Worm (Caenorhabditis elegans) whole organism, L4 larva: ENCODE measurements around the gene T25C12.3.

Experiments used
- D1046.2 ChIP-seq: fragments of 200-800 bp; sonication (Bioruptor generic); IDR thresholded peaks from 2 replicates; pipeline ENCODE4 v1.3.6; 2022; ENCODE audit warnings: missing genetic modification characterization, missing compliant biosample characterization
- F10B5.3 ChIP-seq: sonication (generic microtip); optimal IDR thresholded peaks from 2 replicates; lab custom pipeline; 2016; ENCODE audit warnings: mild to moderate bottlenecking, missing genetic modification characterization, missing compliant biosample characterization
- F49E8.2 ChIP-seq: sonication (generic microtip); optimal IDR thresholded peaks from 2 replicates; lab custom pipeline; 2016; ENCODE audit warnings: missing compliant biosample characterization, mild to moderate bottlenecking, missing genetic modification characterization, borderline replicate concordance
- R02D3.7 ChIP-seq: fragments of 150-350 bp; sonication (generic microtip); optimal IDR thresholded peaks from 3 replicates; lab custom pipeline; 2014; ENCODE audit warnings: missing biosample characterization, missing genetic modification characterization
- T26A8.4 ChIP-seq: fragments of 200-800 bp; sonication (Bioruptor generic); IDR thresholded peaks from 2 replicates; pipeline ENCODE4 v1.3.6; 2022; ENCODE audit warnings: missing genetic modification characterization, missing compliant biosample characterization
- Y48G9A.11 ChIP-seq: fragments of 200-800 bp; sonication (Bioruptor generic); IDR thresholded peaks from 2 replicates; pipeline ENCODE4 v1.3.6; 2022; ENCODE audit warnings: missing genetic modification reagents, missing genetic modification characterization, missing compliant biosample characterization
- ZK337.2 ChIP-seq: fragments of 200-800 bp; sonication (Bioruptor generic); IDR thresholded peaks from 2 replicates; pipeline ENCODE4 v1.3.6; 2022; ENCODE audit warnings: missing genetic modification reagents, missing genetic modification characterization, missing compliant biosample characterization
- ZK546.5 ChIP-seq, 2 experiments: sonication (generic microtip); optimal IDR thresholded peaks; 2 replicates each; lab custom pipeline; 2017; ENCODE audit warnings: missing biosample characterization in 2 of 2, missing genetic modification characterization in 2 of 2
- aha-1 ChIP-seq: fragments of 150-350 bp; peaks from one replicate; lab custom pipeline; 2014; ENCODE audit warnings: missing biosample characterization, missing genetic modification characterization
- aly-2 ChIP-seq: sonication (generic microtip); optimal IDR thresholded peaks from 2 replicates; lab custom pipeline; 2018; ENCODE audit warnings: missing biosample characterization, missing genetic modification characterization
- ceh-28 ChIP-seq: fragments of 150-350 bp; optimal IDR thresholded peaks from 2 replicates; lab custom pipeline; 2014; ENCODE audit warnings: missing biosample characterization, missing genetic modification reagents, missing genetic modification characterization
- ceh-32 ChIP-seq: sonication (generic microtip); optimal IDR thresholded peaks from 2 replicates; lab custom pipeline; 2016; ENCODE audit warnings: mild to moderate bottlenecking, missing genetic modification characterization, missing compliant biosample characterization; ENCODE audit not compliant: poor library complexity
- ces-1 ChIP-seq: fragments of 150-350 bp; sonication (generic microtip); optimal IDR thresholded peaks from 4 replicates; lab custom pipeline; 2014; ENCODE audit warnings: missing biosample characterization, missing genetic modification reagents, missing genetic modification characterization
- cey-2 ChIP-seq: sonication (generic microtip); optimal IDR thresholded peaks from 3 replicates; lab custom pipeline; 2017; ENCODE audit warnings: missing genetic modification characterization, mild to moderate bottlenecking, missing compliant biosample characterization, antibody characterized with exemption, borderline replicate concordance; ENCODE audit not compliant: insufficient read depth
- daf-12 ChIP-seq: fragments of 150-350 bp; optimal IDR thresholded peaks from 2 replicates; lab custom pipeline; 2014; ENCODE audit warnings: missing biosample characterization, missing genetic modification reagents, missing genetic modification characterization
- dmd-6 ChIP-seq: fragments of 200-800 bp; sonication (Bioruptor generic); IDR thresholded peaks from 2 replicates; pipeline ENCODE4 v1.3.6; 2022; ENCODE audit warnings: missing genetic modification reagents, missing genetic modification characterization, missing compliant biosample characterization
- duxl-1 ChIP-seq: sonication (generic microtip); optimal IDR thresholded peaks from 2 replicates; lab custom pipeline; 2016; ENCODE audit warnings: mild to moderate bottlenecking, missing genetic modification characterization, moderate library complexity, missing compliant biosample characterization; ENCODE audit not compliant: poor library complexity
- dve-1 ChIP-seq: sonication (generic microtip); optimal IDR thresholded peaks from 2 replicates; lab custom pipeline; 2017; ENCODE audit warnings: antibody characterized with exemption, mild to moderate bottlenecking, missing genetic modification characterization, missing compliant biosample characterization; ENCODE audit not compliant: insufficient read depth
- fkh-10 ChIP-seq: fragments of 150-350 bp; optimal IDR thresholded peaks from 2 replicates; lab custom pipeline; 2014; ENCODE audit warnings: missing biosample characterization, missing genetic modification reagents, missing genetic modification characterization
- fos-1 ChIP-seq: fragments of 150-350 bp; optimal IDR thresholded peaks from 2 replicates; lab custom pipeline; 2014; ENCODE audit warnings: missing biosample characterization, missing genetic modification characterization
- gei-8 ChIP-seq: fragments of 200-800 bp; sonication (Bioruptor generic); optimal IDR thresholded peaks from 2 replicates; lab custom pipeline; 2018; ENCODE audit warnings: mild to moderate bottlenecking, missing genetic modification characterization, missing compliant biosample characterization
- hif-1 ChIP-seq, 2 experiments: sonication (generic microtip); optimal IDR thresholded peaks; 2 replicates each; lab custom pipeline; 2016 to 2017; ENCODE audit warnings: missing compliant biosample characterization in 2 of 2, missing genetic modification characterization in 2 of 2, missing genetic modification reagents in 2 of 2, missing genotype in 2 of 2, mild to moderate bottlenecking in 1 of 2
- hlh-30 ChIP-seq: sonication (generic microtip); optimal IDR thresholded peaks from 2 replicates; lab custom pipeline; 2017; ENCODE audit warnings: antibody characterized with exemption, mild to moderate bottlenecking, missing genetic modification characterization, missing compliant biosample characterization; ENCODE audit not compliant: insufficient read depth
- hmg-1.1 ChIP-seq: fragments of 200-800 bp; sonication (Bioruptor generic); IDR thresholded peaks from 2 replicates; pipeline ENCODE4 v1.3.6; 2022; ENCODE audit warnings: missing genetic modification reagents, missing genetic modification characterization, missing compliant biosample characterization
- jun-1 ChIP-seq: fragments of 150-350 bp; optimal IDR thresholded peaks from 2 replicates; lab custom pipeline; 2014; ENCODE audit warnings: missing biosample characterization, missing genetic modification reagents, missing genetic modification characterization
- lim-7 ChIP-seq: fragments of 200-800 bp; sonication (Bioruptor generic); IDR thresholded peaks from 2 replicates; pipeline ENCODE4 v1.3.6; 2022; ENCODE audit warnings: missing genetic modification characterization, missing compliant biosample characterization
- lin-1 ChIP-seq: fragments of 200-800 bp; sonication (Bioruptor generic); IDR thresholded peaks from 2 replicates; pipeline ENCODE4 v1.3.6; 2022; ENCODE audit warnings: missing genetic modification reagents, missing genetic modification characterization, missing compliant biosample characterization
- lsy-2 ChIP-seq, 2 experiments: fragments of 150-350 bp in 1 of 2; sonication (generic microtip) in 1 of 2; optimal IDR thresholded peaks; 2 replicates each; lab custom pipeline; 2014 to 2017; ENCODE audit warnings: missing biosample characterization in 2 of 2, missing genetic modification characterization in 2 of 2
- madf-5 ChIP-seq, 2 experiments: fragments of 200-800 bp; sonication (Bioruptor generic); IDR thresholded peaks; 2 replicates each; pipeline ENCODE4 v1.3.6; 2022; ENCODE audit warnings: missing compliant biosample characterization in 2 of 2, missing genetic modification characterization in 2 of 2
- madf-9 ChIP-seq: fragments of 200-800 bp; sonication (Bioruptor generic); conservative IDR thresholded peaks from 2 replicates; pipeline ENCODE4 v1.3.6; 2022; ENCODE audit warnings: missing genetic modification reagents, missing genetic modification characterization, missing compliant biosample characterization
- mep-1 ChIP-seq: fragments of 150-350 bp; sonication (generic microtip); optimal IDR thresholded peaks from 3 replicates; lab custom pipeline; 2014; ENCODE audit warnings: missing biosample characterization, missing genetic modification characterization
- mxl-3 ChIP-seq: fragments of 200-800 bp; sonication (Bioruptor generic); optimal IDR thresholded peaks from 2 replicates; lab custom pipeline; 2018; ENCODE audit warnings: mild to moderate bottlenecking, missing genetic modification characterization, missing compliant biosample characterization
- nhr-102 ChIP-seq: sonication (generic microtip); optimal IDR thresholded peaks from 2 replicates; lab custom pipeline; 2016; ENCODE audit warnings: mild to moderate bottlenecking, missing genetic modification characterization, moderate library complexity, missing compliant biosample characterization
- nhr-11 ChIP-seq: fragments of 150-350 bp; optimal IDR thresholded peaks from 2 replicates; lab custom pipeline; 2014; ENCODE audit warnings: missing biosample characterization, missing genetic modification characterization
- nhr-41 ChIP-seq: fragments of 200-800 bp; sonication (Bioruptor generic); IDR thresholded peaks from 2 replicates; pipeline ENCODE4 v1.3.6; 2022; ENCODE audit warnings: missing genetic modification reagents, missing genetic modification characterization, missing compliant biosample characterization
- nhr-76 ChIP-seq: fragments of 150-350 bp; optimal IDR thresholded peaks from 2 replicates; lab custom pipeline; 2014; ENCODE audit warnings: missing biosample characterization, missing genetic modification characterization
- nhr-77 ChIP-seq: fragments of 150-350 bp; optimal IDR thresholded peaks from 2 replicates; lab custom pipeline; 2014; ENCODE audit warnings: missing biosample characterization, missing genetic modification characterization
- pha-4 ChIP-seq, 2 experiments: fragments of 150-350 bp in 1 of 2; fragments of 200-800 bp in 1 of 2; sonication (Bioruptor generic) in 1 of 2; IDR thresholded peaks in 1 of 2; optimal IDR thresholded peaks in 1 of 2; 2 replicates each; pipeline versions ENCODE4 v1.3.6 to Lab custom; 2014 to 2022; ENCODE audit warnings: missing genetic modification characterization in 2 of 2, missing genetic modification reagents in 2 of 2, missing biosample characterization in 1 of 2, missing compliant biosample characterization in 1 of 2
- php-3 ChIP-seq: fragments of 200-800 bp; sonication (Bioruptor generic); IDR thresholded peaks from 2 replicates; pipeline ENCODE4 v1.3.6; 2022; ENCODE audit warnings: missing genetic modification reagents, missing genetic modification characterization, missing compliant biosample characterization
- pqm-1 ChIP-seq: sonication (generic microtip); optimal IDR thresholded peaks from 2 replicates; lab custom pipeline; 2017; ENCODE audit warnings: missing biosample characterization, missing genetic modification characterization
- saeg-2 ChIP-seq: fragments of 200-800 bp; sonication (Bioruptor generic); IDR thresholded peaks from 2 replicates; pipeline ENCODE4 v1.3.6; 2022; ENCODE audit warnings: missing genetic modification reagents, missing genetic modification characterization, missing compliant biosample characterization
- sdz-12 ChIP-seq: fragments of 200-800 bp; sonication (Bioruptor generic); optimal IDR thresholded peaks from 2 replicates; lab custom pipeline; 2018; ENCODE audit warnings: mild to moderate bottlenecking, missing genetic modification characterization, missing compliant biosample characterization
- snpc-1.2 ChIP-seq: fragments of 200-800 bp; sonication (Bioruptor generic); IDR thresholded peaks from 2 replicates; pipeline ENCODE4 v1.3.6; 2022; ENCODE audit warnings: missing genetic modification reagents, missing genetic modification characterization, missing compliant biosample characterization
- vab-7 ChIP-seq: fragments of 200-800 bp; sonication (Bioruptor generic); IDR thresholded peaks from 2 replicates; pipeline ENCODE4 v1.3.6; 2022; ENCODE audit warnings: missing genetic modification reagents, missing genetic modification characterization, missing compliant biosample characterization
- zag-1 ChIP-seq: fragments of 150-350 bp; optimal IDR thresholded peaks from 2 replicates; lab custom pipeline; 2014; ENCODE audit warnings: missing biosample characterization, missing genetic modification characterization
- zfp-2 ChIP-seq: sonication (generic microtip); optimal IDR thresholded peaks from 2 replicates; lab custom pipeline; 2016; ENCODE audit warnings: mild to moderate bottlenecking, missing genetic modification characterization, missing compliant biosample characterization
- zip-2 ChIP-seq: fragments of 150-350 bp; optimal IDR thresholded peaks from 2 replicates; lab custom pipeline; 2014; ENCODE audit warnings: missing biosample characterization, missing genetic modification characterization

T25C12.3 gene

ce11 chrX:11471893-11472292 lies 27.9 kb downstream of the T25C12.3 start (continued):
- no peak for TF ChIP-seq zfp-2 (tag; lab: Kevin White, UChicago)
- no peak for TF ChIP-seq daf-12 (tag; lab: Kevin White, UChicago)
- TF ChIP-seq duxl-1, result no peak
- peak; percentile 76; the same call in 1 of the 2 replicates for TF ChIP-seq madf-9
- no peak for TF ChIP-seq F10B5.3 (tag; lab: Kevin White, UChicago)
- no peak for TF ChIP-seq sdz-12
- TF ChIP-seq D1046.2 (GFP tag; lab: Robert Waterston, UW), result no peak
- no peak; the same call in 1 of the 2 replicates for TF ChIP-seq vab-7 (GFP tag; lab: Robert Waterston, UW)
- no peak for TF ChIP-seq zip-2 (tag; lab: Kevin White, UChicago)
- no peak for TF ChIP-seq jun-1
- no peak for TF ChIP-seq fos-1
- TF ChIP-seq nhr-41, result no peak
- TF ChIP-seq madf-5 (GFP tag; IDR thresholded peaks at IDR 0.05; lab: Robert Waterston, UW), result 0 out of 4 replicates have a peak, but pooled peaks of 1 of the 2 experiments have one; percentile 54
- TF ChIP-seq snpc-1.2 (GFP tag; lab: Robert Waterston, UW), result peak; percentile 45; the same call in 1 of the 2 replicates
- no peak for TF ChIP-seq F49E8.2
- TF ChIP-seq lin-1 (GFP tag; lab: Robert Waterston, UW), result 0 out of 2 replicates have a peak, but pooled peaks have one; percentile 48
- no peak for TF ChIP-seq ces-1
- peak; percentile 56 for TF ChIP-seq fkh-10 (GFP tag; lab: Kevin White, UChicago)
- TF ChIP-seq lim-7 (GFP tag; lab: Robert Waterston, UW), result no peak
- no peak for TF ChIP-seq ZK337.2
- peak; percentile 74; the same call in 1 of the 2 replicates for TF ChIP-seq hmg-1.1 (GFP tag; lab: Robert Waterston, UW)
- TF ChIP-seq pha-4 (GFP tag; IDR thresholded peaks at IDR 0.05; lab: Robert Waterston, UW), result 0 out of 2 replicates have a peak, but pooled peaks have one; percentile 44
- TF ChIP-seq pha-4 (tag; optimal IDR thresholded peaks at IDR 0.05; lab: Kevin White, UChicago), result no peak

DNA sequence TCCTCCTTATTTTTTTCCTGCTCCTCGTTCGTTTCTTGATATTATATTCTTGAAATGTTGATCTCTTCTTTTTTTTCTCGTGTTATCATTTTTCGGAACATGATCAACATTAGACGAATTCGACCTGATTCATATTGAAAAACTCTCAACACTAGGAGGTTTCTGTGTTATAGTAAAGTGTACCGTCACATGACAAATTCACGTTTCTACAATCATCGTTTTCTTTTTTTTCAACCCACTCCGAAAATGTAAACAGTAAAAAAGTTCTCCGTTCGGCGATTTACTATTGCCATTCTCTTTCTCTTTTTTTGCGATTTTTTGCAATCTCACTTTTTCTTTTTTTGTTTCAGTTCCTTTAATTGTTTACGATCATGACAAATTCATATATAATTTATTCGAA lies 28.4 kb downstream of the T25C12.3 start:
- peak; percentile 9 for TF ChIP-seq dve-1
- no peak for TF ChIP-seq ceh-28
- TF ChIP-seq hlh-30, result peak; percentile 43
- TF ChIP-seq php-3 (GFP tag; lab: Robert Waterston, UW), result no peak
- no peak for TF ChIP-seq pha-4 (GFP tag; IDR thresholded peaks at IDR 0.05; lab: Robert Waterston, UW)
- peak; percentile 10 for TF ChIP-seq pha-4 (tag; optimal IDR thresholded peaks at IDR 0.05; lab: Kevin White, UChicago)
- no peak for TF ChIP-seq ceh-32 (tag; lab: Kevin White, UChicago)

DNA sequence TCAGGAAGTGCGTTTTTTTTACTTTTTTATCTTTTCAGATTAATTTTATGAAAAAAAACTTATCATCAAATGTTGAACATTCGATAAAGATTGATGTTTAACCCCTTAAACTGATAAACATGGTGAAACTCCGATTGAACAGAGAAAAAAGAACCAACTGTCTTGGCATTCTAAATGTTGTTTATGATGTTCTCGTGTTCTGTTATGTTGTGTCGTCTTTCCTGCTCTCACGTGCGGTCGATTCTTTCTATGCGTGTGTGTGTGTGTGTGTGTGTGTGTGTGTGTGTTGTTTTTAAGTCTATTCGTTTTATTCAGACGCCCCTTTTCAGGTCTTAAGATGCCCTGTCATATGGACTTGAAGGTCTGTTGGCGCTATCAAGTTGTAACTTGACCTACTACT lies 30.2 kb downstream of the T25C12.3 start:
- no peak for TF ChIP-seq aly-2 (tag; lab: Kevin White, UChicago)
- TF ChIP-seq cey-2 (tag; lab: Kevin White, UChicago), result no peak
- TF ChIP-seq saeg-2 (GFP tag; lab: Robert Waterston, UW), result no peak
- peak; percentile 49 for TF ChIP-seq nhr-11 (tag; lab: Kevin White, UChicago)
- peak; percentile 56 for TF ChIP-seq mep-1
- TF ChIP-seq zag-1 (tag; lab: Kevin White, UChicago), result no peak
- peak; percentile 56 for TF ChIP-seq dmd-6 (GFP tag; lab: Robert Waterston, UW)
- TF ChIP-seq hmg-1.1 (GFP tag; lab: Robert Waterston, UW), result 0 out of 2 replicates have a peak, but pooled peaks have one; percentile 18
- no peak for TF ChIP-seq nhr-76 (tag; lab: Kevin White, UChicago)
- TF ChIP-seq nhr-77, result peak; percentile 80
- TF ChIP-seq gei-8, result no peak
- no peak for TF ChIP-seq ZK546.5 (tag; optimal IDR thresholded peaks at IDR 0.05; lab: Kevin White, UChicago)
- TF ChIP-seq daf-12 (tag; lab: Kevin White, UChicago), result no peak
- peak; percentile 28 for TF ChIP-seq pqm-1 (tag; lab: Kevin White, UChicago)
- TF ChIP-seq ZK337.2, result no peak
- no peak for TF ChIP-seq lin-1 (GFP tag; lab: Robert Waterston, UW)
- TF ChIP-seq nhr-102, result no peak
- no peak for TF ChIP-seq mxl-3 (GFP tag; lab: Kevin White, UChicago)
- TF ChIP-seq aha-1 (tag; lab: Kevin White, UChicago), result peak; percentile 95
- no peak for TF ChIP-seq madf-9
- peak in 1 of 2 experiments; percentile 31 for TF ChIP-seq lsy-2 (tag; optimal IDR thresholded peaks at IDR 0.05; lab: Kevin White, UChicago)
- no peak for TF ChIP-seq Y48G9A.11 (GFP tag; lab: Robert Waterston, UW)
- peak; percentile 97 for TF ChIP-seq hlh-30
- peak; percentile 82 for TF ChIP-seq dve-1
- TF ChIP-seq T26A8.4 (GFP tag; lab: Robert Waterston, UW), result no peak
- no peak for TF ChIP-seq R02D3.7 (tag; lab: Kevin White, UChicago)
- peak in 1 of 2 experiments; percentile 13 for TF ChIP-seq hif-1 (tag; optimal IDR thresholded peaks at IDR 0.05; lab: Kevin White, UChicago)
